Fruit fly (Drosophila melanogaster) whole organism, embryonic: Measurements from ENCODE around the gene CG15894.
A peak's percentile ranks its signal among the peaks of the same experiment; 100 is the strongest.

Experiments used
- Asciz ChIP-seq: fragments of 200-800 bp; sonication (Bioruptor generic); optimal IDR thresholded peaks from 2 replicates; lab custom pipeline; 2017; ENCODE audit warnings: missing biosample characterization, mild to moderate bottlenecking, missing genetic modification characterization, missing genetic modification reagents
- C15 ChIP-seq: fragments of 200-800 bp; sonication (Bioruptor generic); IDR thresholded peaks from 3 replicates; pipeline ENCODE4 v1.3.6; 2022; ENCODE audit warnings: missing biosample characterization, missing genetic modification characterization
- CG10267 ChIP-seq: fragments of 200-800 bp; sonication (Bioruptor generic); optimal IDR thresholded peaks from 2 replicates; lab custom pipeline; 2018; ENCODE audit warnings: missing biosample characterization, mild to moderate bottlenecking, missing genetic modification characterization, moderate library complexity
- CG10543 ChIP-seq: fragments of 200-800 bp; sonication (Bioruptor generic); optimal IDR thresholded peaks from 3 replicates; lab custom pipeline; 2017; ENCODE audit warnings: missing biosample characterization, mild to moderate bottlenecking, missing genetic modification characterization, moderate library complexity
- CG10979 ChIP-seq: fragments of 200-800 bp; sonication (Bioruptor generic); optimal IDR thresholded peaks from 2 replicates; lab custom pipeline; 2018; ENCODE audit warnings: missing biosample characterization, mild to moderate bottlenecking, missing genetic modification characterization, moderate library complexity
- CG11504 ChIP-seq: fragments of 200-800 bp; sonication (Bioruptor generic); optimal IDR thresholded peaks from 3 replicates; lab custom pipeline; 2019; ENCODE audit warnings: missing biosample characterization, mild to moderate bottlenecking, missing genetic modification characterization, moderate library complexity
- CG12769 ChIP-seq: fragments of 200-800 bp; sonication (Bioruptor generic); optimal IDR thresholded peaks from 2 replicates; lab custom pipeline; 2019; ENCODE audit warnings: missing biosample characterization, mild to moderate bottlenecking, missing genetic modification characterization, moderate library complexity
- CG15514 ChIP-seq: fragments of 200-800 bp; sonication (Bioruptor generic); optimal IDR thresholded peaks from 3 replicates; lab custom pipeline; 2017; ENCODE audit warnings: missing biosample characterization, missing genetic modification characterization, mild to moderate bottlenecking, moderate library complexity, missing genetic modification reagents
- CG17361 ChIP-seq: fragments of 200-800 bp; sonication (Bioruptor generic); IDR thresholded peaks from 3 replicates; pipeline ENCODE4 v1.3.6; 2022; ENCODE audit warnings: missing biosample characterization, missing genetic modification characterization
- CG1832 ChIP-seq: fragments of 200-800 bp; sonication (Bioruptor generic); optimal IDR thresholded peaks from 2 replicates; lab custom pipeline; 2017; ENCODE audit warnings: missing biosample characterization, mild to moderate bottlenecking, missing genetic modification characterization, inconsistent platforms
- CG2712 ChIP-seq: fragments of 200-800 bp; optimal IDR thresholded peaks from 3 replicates; lab custom pipeline; 2019; ENCODE audit warnings: missing biosample characterization, mild to moderate bottlenecking, missing genetic modification characterization, moderate library complexity
- CG30020 ChIP-seq: fragments of 200-800 bp; optimal IDR thresholded peaks from 2 replicates; lab custom pipeline; 2019; ENCODE audit warnings: missing biosample characterization, mild to moderate bottlenecking, missing genetic modification characterization, moderate library complexity
- CG30403 ChIP-seq: fragments of 200-800 bp; sonication (Bioruptor generic); optimal IDR thresholded peaks from 3 replicates; lab custom pipeline; 2016; ENCODE audit warnings: missing biosample characterization, missing genetic modification characterization
- CG31441 ChIP-seq: fragments of 200-800 bp; sonication (Bioruptor generic); IDR thresholded peaks from 2 replicates; pipeline ENCODE4 v1.3.6; 2022; ENCODE audit warnings: missing biosample characterization, missing genetic modification characterization
- CG32532 ChIP-seq: fragments of 200-800 bp; sonication (Bioruptor generic); IDR thresholded peaks from 2 replicates; pipeline ENCODE4 v1.3.6; 2022; ENCODE audit warnings: missing biosample characterization, missing genetic modification characterization
- CG3995 ChIP-seq: fragments of 200-800 bp; sonication (Bioruptor generic); optimal IDR thresholded peaks from 3 replicates; lab custom pipeline; 2016; ENCODE audit warnings: missing biosample characterization, missing genetic modification characterization
- CG4404 ChIP-seq: fragments of 200-800 bp; sonication (Bioruptor generic); IDR thresholded peaks from 2 replicates; pipeline ENCODE4 v1.3.6; 2022; ENCODE audit warnings: missing biosample characterization, missing genetic modification characterization
- CG7745 ChIP-seq: fragments of 200-800 bp; sonication (Bioruptor generic); optimal IDR thresholded peaks from 2 replicates; lab custom pipeline; 2018; ENCODE audit warnings: missing biosample characterization, mild to moderate bottlenecking, missing genetic modification characterization, moderate library complexity
- CG7987 ChIP-seq: fragments of 200-800 bp; sonication (Bioruptor generic); optimal IDR thresholded peaks from 2 replicates; lab custom pipeline; 2018; ENCODE audit warnings: missing biosample characterization, mild to moderate bottlenecking, missing genetic modification characterization, moderate library complexity
- CG8388 ChIP-seq: fragments of 200-800 bp; sonication (Bioruptor generic); optimal IDR thresholded peaks from 2 replicates; lab custom pipeline; 2019; ENCODE audit warnings: missing biosample characterization, mild to moderate bottlenecking, missing genetic modification characterization, moderate library complexity
- CG8924 ChIP-seq: fragments of 200-800 bp; optimal IDR thresholded peaks from 3 replicates; lab custom pipeline; 2019; ENCODE audit warnings: missing biosample characterization, mild to moderate bottlenecking, missing genetic modification characterization, moderate library complexity
- Camta ChIP-seq: fragments of 200-800 bp; sonication (Bioruptor generic); optimal IDR thresholded peaks from 2 replicates; lab custom pipeline; 2016; ENCODE audit warnings: missing biosample characterization, missing genetic modification characterization
- D ChIP-seq, 2 experiments: fragments of 200-800 bp in 1 of 2; fragments of >200 bp in 1 of 2; sonication (Bioruptor generic) in 1 of 2; optimal IDR thresholded peaks; 2 replicates in 1 of 2; 3 replicates in 1 of 2; lab custom pipeline; 2017; ENCODE audit warnings: mild to moderate bottlenecking in 1 of 2, missing biosample characterization in 1 of 2, missing genetic modification characterization in 1 of 2, missing genetic modification reagents in 1 of 2
- Ets65A ChIP-seq: fragments of 200-800 bp; sonication (Bioruptor generic); peaks from one replicate; lab custom pipeline; 2016; ENCODE audit warnings: missing biosample characterization, missing genetic modification characterization
- HLH3B ChIP-seq: fragments of 200-800 bp; sonication (Bioruptor generic); IDR thresholded peaks from 2 replicates; pipeline ENCODE4 v1.3.6; 2022; ENCODE audit warnings: missing biosample characterization, missing genetic modification characterization
- HLHmδ ChIP-seq: fragments of 200-800 bp; sonication (Bioruptor generic); optimal IDR thresholded peaks from 2 replicates; lab custom pipeline; 2018; ENCODE audit warnings: missing biosample characterization, mild to moderate bottlenecking, missing genetic modification characterization, moderate library complexity
- HmgZ ChIP-seq: fragments of 200-800 bp; sonication (Bioruptor generic); optimal IDR thresholded peaks from 2 replicates; lab custom pipeline; 2018; ENCODE audit warnings: missing biosample characterization, mild to moderate bottlenecking, missing genetic modification characterization
- Kr ChIP-seq: fragments of 200-800 bp; sonication (Bioruptor generic); optimal IDR thresholded peaks from 2 replicates; lab custom pipeline; 2017; ENCODE audit warnings: missing biosample characterization, mild to moderate bottlenecking, missing genetic modification characterization
- Lim3 ChIP-seq: fragments of 200-800 bp; sonication (Bioruptor generic); IDR thresholded peaks from 2 replicates; pipeline ENCODE4 v1.3.6; 2022; ENCODE audit warnings: missing biosample characterization, missing genetic modification characterization
- Lpt ChIP-seq: fragments of >200 bp; optimal IDR thresholded peaks from 2 replicates; lab custom pipeline; 2018; ENCODE audit warnings: missing biosample characterization, missing genetic modification characterization
- Meics ChIP-seq: fragments of 200-800 bp; sonication (Bioruptor generic); optimal IDR thresholded peaks from 2 replicates; lab custom pipeline; 2017; ENCODE audit warnings: missing biosample characterization, mild to moderate bottlenecking, missing genetic modification characterization
- Mes4 ChIP-seq: fragments of 200-800 bp; sonication (Bioruptor generic); optimal IDR thresholded peaks from 2 replicates; lab custom pipeline; 2016; ENCODE audit warnings: missing biosample characterization, missing genetic modification characterization
- Nf-YC ChIP-seq: fragments of 200-800 bp; optimal IDR thresholded peaks from 3 replicates; lab custom pipeline; 2019; ENCODE audit warnings: missing biosample characterization, mild to moderate bottlenecking, missing genetic modification characterization, moderate library complexity
- Sox102F ChIP-seq: fragments of 200-800 bp; sonication (Bioruptor generic); optimal IDR thresholded peaks from 2 replicates; lab custom pipeline; 2018; ENCODE audit warnings: missing biosample characterization, mild to moderate bottlenecking, missing genetic modification characterization, moderate library complexity
- Xbp1 ChIP-seq: fragments of 200-800 bp; sonication (Bioruptor generic); optimal IDR thresholded peaks from 3 replicates; lab custom pipeline; 2016; ENCODE audit warnings: missing biosample characterization, mild to moderate bottlenecking, missing genetic modification characterization
- YL-1 ChIP-seq: fragments of 200-800 bp; sonication (Bioruptor generic); optimal IDR thresholded peaks from 3 replicates; lab custom pipeline; 2017; ENCODE audit warnings: missing biosample characterization, mild to moderate bottlenecking, missing genetic modification characterization
- croc ChIP-seq: fragments of 200-800 bp; sonication (Bioruptor generic); conservative IDR thresholded peaks from 3 replicates; pipeline ENCODE4 v1.3.6; 2022; ENCODE audit warnings: missing biosample characterization, missing genetic modification characterization
- dmrt11E ChIP-seq: fragments of 200-800 bp; sonication (Bioruptor generic); optimal IDR thresholded peaks from 3 replicates; lab custom pipeline; 2018; ENCODE audit warnings: missing biosample characterization, mild to moderate bottlenecking, missing genetic modification characterization, moderate library complexity
- fd3F ChIP-seq: fragments of 200-800 bp; sonication (Bioruptor generic); optimal IDR thresholded peaks from 2 replicates; lab custom pipeline; 2018; ENCODE audit warnings: missing biosample characterization, mild to moderate bottlenecking, missing genetic modification characterization, moderate library complexity
- jigr1 ChIP-seq: fragments of 200-800 bp; sonication (Bioruptor generic); IDR thresholded peaks from 3 replicates; pipeline ENCODE4 v1.3.6; 2022; ENCODE audit warnings: missing biosample characterization, missing genetic modification characterization
- luna ChIP-seq: fragments of 200-800 bp; sonication (Bioruptor generic); optimal IDR thresholded peaks from 2 replicates; lab custom pipeline; 2016; ENCODE audit warnings: missing biosample characterization, missing genetic modification characterization
- mam ChIP-seq: fragments of 200-800 bp; sonication (Bioruptor generic); optimal IDR thresholded peaks from 3 replicates; lab custom pipeline; 2016; ENCODE audit warnings: missing biosample characterization, missing genetic modification characterization
- nerfin-2 ChIP-seq: fragments of 200-800 bp; sonication (Bioruptor generic); IDR thresholded peaks from 2 replicates; pipeline ENCODE4 v1.3.6; 2022; ENCODE audit warnings: missing biosample characterization, missing genetic modification characterization; ENCODE audit not compliant: partially characterized antibody
- nmo ChIP-seq: fragments of 200-800 bp; sonication (Bioruptor generic); optimal IDR thresholded peaks from 2 replicates; lab custom pipeline; 2018; ENCODE audit warnings: missing biosample characterization, mild to moderate bottlenecking, missing genetic modification characterization, moderate library complexity
- p53 ChIP-seq: fragments of 200-800 bp; sonication (Bioruptor generic); optimal IDR thresholded peaks from 2 replicates; lab custom pipeline; 2016; ENCODE audit warnings: missing biosample characterization, missing genetic modification characterization
- sqz ChIP-seq: fragments of 200-800 bp; sonication (Bioruptor generic); optimal IDR thresholded peaks from 3 replicates; lab custom pipeline; 2018; ENCODE audit warnings: missing biosample characterization, mild to moderate bottlenecking, missing genetic modification characterization
- sr ChIP-seq: fragments of 200-800 bp; sonication (Bioruptor generic); IDR thresholded peaks from 3 replicates; pipeline ENCODE4 v1.3.6; 2022; ENCODE audit warnings: missing biosample characterization, missing genetic modification characterization
- tin ChIP-seq: fragments of 200-800 bp; sonication (Bioruptor generic); optimal IDR thresholded peaks from 3 replicates; lab custom pipeline; 2016; ENCODE audit warnings: missing biosample characterization, missing genetic modification characterization
- unpg ChIP-seq: fragments of 200-800 bp; sonication (Bioruptor generic); optimal IDR thresholded peaks from 3 replicates; lab custom pipeline; 2018; ENCODE audit warnings: missing biosample characterization, mild to moderate bottlenecking, missing genetic modification characterization, moderate library complexity

The CG15894 gene

dm6 chrX:6332988-6333719 is 24.1 kb downstream of the CG15894 start (continued):
- TF ChIP-seq nerfin-2 (GFP tag; lab: Robert Waterston, UW) (no peak), Ets65A (GFP tag; lab: Kevin White, UChicago) (no peak), jigr1 (GFP tag; lab: Robert Waterston, UW) (no peak), sqz (GFP tag; lab: Kevin White, UChicago) (no peak), CG2712 (peak; percentile 1), Asciz (GFP tag; lab: Kevin White, UChicago) (no peak), CG7987 (GFP tag; lab: Kevin White, UChicago) (no peak), fd3F (GFP tag; lab: Kevin White, UChicago) (no peak), Sox102F (GFP tag; lab: Kevin White, UChicago) (peak; percentile 22), mam (no peak), CG3995 (no peak), CG7745 (tag; lab: Kevin White, UChicago) (no peak), nmo (peak; percentile 9), CG10267 (tag; lab: Kevin White, UChicago) (no peak), HLHmδ (GFP tag; lab: Kevin White, UChicago) (no peak), unpg (GFP tag; lab: Kevin White, UChicago) (no peak), Kr (no peak), sr (GFP tag; lab: Robert Waterston, UW) (0 out of 3 replicates have a peak, but pooled peaks have one; percentile 10), CG17361 (GFP tag; lab: Robert Waterston, UW) (peak; percentile 24; the same call in 1 of the 3 replicates), CG30020 (tag; lab: Kevin White, UChicago) (no peak), Camta (GFP tag; lab: Kevin White, UChicago) (no peak), CG31441 (GFP tag; lab: Robert Waterston, UW) (no peak), CG10543 (GFP tag; lab: Kevin White, UChicago) (no peak), D (optimal IDR thresholded peaks at IDR 0.05; lab: Kevin White, UChicago) (no peak), D (GFP tag; optimal IDR thresholded peaks at IDR 0.05; lab: Kevin White, UChicago) (no peak), croc (no peak), Meics (GFP tag; lab: Kevin White, UChicago) (no peak), CG12769 (peak; percentile 6), CG11504 (peak; percentile 26), p53 (GFP tag; lab: Kevin White, UChicago) (no peak), dmrt11E (tag; lab: Kevin White, UChicago) (no peak), HLH3B (no peak), CG4404 (GFP tag; lab: Robert Waterston, UW) (no peak), luna (no peak), C15 (GFP tag; lab: Robert Waterston, UW) (no peak), CG30403 (GFP tag; lab: Kevin White, UChicago) (no peak), Lpt (GFP tag; lab: Kevin White, UChicago) (no peak), CG32532 (no peak), Nf-YC (no peak), CG8924 (no peak), Lim3 (GFP tag; lab: Robert Waterston, UW) (no peak), CG1832 (GFP tag; lab: Kevin White, UChicago) (peak; percentile 17), CG10979 (tag; lab: Kevin White, UChicago) (no peak), CG15514 (GFP tag; lab: Kevin White, UChicago) (no peak), tin (no peak), CG8388 (GFP tag; lab: Kevin White, UChicago) (no peak), YL-1 (GFP tag; lab: Kevin White, UChicago) (no peak), Xbp1 (GFP tag; lab: Kevin White, UChicago) (no peak), Mes4 (GFP tag; lab: Kevin White, UChicago) (no peak), HmgZ (tag; lab: Kevin White, UChicago) (no peak)
